Worm (Caenorhabditis elegans) whole organism, young adult: ENCODE measurements around the gene R02E12.12.

Experiments used
- ama-1 ChIP-seq, 3 experiments: fragments of 150-350 bp in 1 of 3; sonication (generic microtip) in 2 of 3; optimal IDR thresholded peaks; 2 replicates each; lab custom pipeline; 2014 to 2018; ENCODE audit warnings: missing biosample characterization in 2 of 3, missing genetic modification characterization in 2 of 3, missing genetic modification reagents in 2 of 3
- ceh-79 ChIP-seq: sonication (generic microtip); optimal IDR thresholded peaks from 2 replicates; lab custom pipeline; 2017; ENCODE audit warnings: mild to moderate bottlenecking, missing genetic modification characterization, missing compliant biosample characterization
- egl-18 ChIP-seq: fragments of 200-800 bp; sonication (Bioruptor generic); IDR thresholded peaks from 2 replicates; pipeline ENCODE4 v1.3.6; 2022; ENCODE audit warnings: missing genetic modification reagents, missing genetic modification characterization, missing compliant biosample characterization
- pha-4 ChIP-seq: fragments of 150-350 bp; sonication (generic microtip); optimal IDR thresholded peaks from 2 replicates; lab custom pipeline; 2014; ENCODE audit warnings: missing biosample characterization, missing genetic modification reagents, missing genetic modification characterization
- repo-1 ChIP-seq: sonication (generic microtip); optimal IDR thresholded peaks from 2 replicates; lab custom pipeline; 2017; ENCODE audit warnings: mild to moderate bottlenecking, missing genetic modification characterization, missing compliant biosample characterization
- sptf-2 ChIP-seq: fragments of 200-800 bp; sonication (Bioruptor generic); optimal IDR thresholded peaks from 2 replicates; lab custom pipeline; 2018; ENCODE audit warnings: mild to moderate bottlenecking, missing genetic modification characterization, missing compliant biosample characterization

DNA sequence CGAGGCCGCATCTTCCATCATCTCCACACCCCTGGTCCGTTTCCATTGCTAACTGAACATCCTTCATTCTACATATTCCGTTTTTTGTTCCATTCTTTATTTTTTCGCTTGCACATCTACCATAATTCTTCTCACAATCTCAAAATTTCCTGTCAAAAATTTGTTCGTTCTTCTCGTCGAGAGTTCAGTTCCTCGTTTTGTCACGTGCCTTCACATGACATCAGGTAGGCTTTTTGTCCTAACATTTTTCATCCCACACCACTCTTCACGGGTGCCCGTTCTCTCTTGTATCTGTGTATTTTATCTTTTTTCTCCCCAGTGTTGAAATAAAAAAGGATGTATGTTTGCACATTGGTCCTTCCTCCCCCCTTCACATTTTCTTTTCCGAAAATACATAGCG lies 12.8 kb upstream of the R02E12.12 start:
- TF ChIP-seq ceh-79 (tag; lab: Kevin White, UChicago): no peak
- TF ChIP-seq repo-1 (tag; lab: Kevin White, UChicago): no peak
- no peak for TF ChIP-seq egl-18 (GFP tag; lab: Robert Waterston, UW)
- no peak for TF ChIP-seq sptf-2 (GFP tag; lab: Kevin White, UChicago)
- no peak for TF ChIP-seq ama-1 (optimal IDR thresholded peaks at IDR 0.05; lab: Kevin White, UChicago)
- TF ChIP-seq ama-1 (GFP tag; optimal IDR thresholded peaks at IDR 0.05; lab: Kevin White, UChicago): no peak
- no peak for TF ChIP-seq pha-4 (tag; lab: Kevin White, UChicago)
